Fruit fly (Drosophila melanogaster): Measurements from ENCODE around the gene CG11583.

DNA sequence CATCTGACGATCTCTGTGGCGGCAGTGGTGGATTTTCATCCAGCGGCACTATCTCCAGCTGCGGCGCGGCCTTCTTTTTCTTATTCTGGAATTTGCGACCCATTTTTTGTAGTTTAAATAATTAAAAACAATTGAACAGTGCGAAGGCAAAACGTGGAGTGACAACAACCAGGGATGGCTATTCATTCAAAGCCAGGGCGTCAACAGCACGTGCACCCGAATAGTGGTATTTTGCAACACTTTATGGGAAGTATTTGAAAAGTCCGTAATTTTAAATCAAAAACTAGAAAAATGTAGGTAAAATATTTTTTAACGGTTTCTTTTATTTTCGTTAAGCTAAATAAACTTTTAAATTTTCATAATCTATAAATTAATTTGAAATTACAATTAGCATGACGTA is at the start of gene CG11583:
- TF ChIP-seq CG4730 (GFP tag; IDR thresholded peaks at IDR 0.05) (no peak), CG15479 (GFP tag; optimal IDR thresholded peaks at IDR 0.05) (no peak), Ets97D (GFP tag; optimal IDR thresholded peaks at IDR 0.05) (peak; percentile 86), peb (GFP tag; IDR thresholded peaks at IDR 0.05) (no peak), repo (GFP tag; optimal IDR thresholded peaks at IDR 0.05) (peak; percentile 14), MBD-R2 (GFP tag; IDR thresholded peaks at IDR 0.05) (peak; percentile 89), psq (GFP tag; optimal IDR thresholded peaks at IDR 0.05) (peak; percentile 3), nmo (GFP tag; optimal IDR thresholded peaks at IDR 0.05) (peak; percentile 24), insv (GFP tag; optimal IDR thresholded peaks at IDR 0.05) (no peak), Mes4 (GFP tag; optimal IDR thresholded peaks at IDR 0.05) (no peak), TFAM (GFP tag; optimal IDR thresholded peaks at IDR 0.05) (no peak)
